Worm (Caenorhabditis elegans) whole organism, midembryonic: ENCODE measurements around the gene clec-126.

Experiments
- T22C8.4 ChIP-seq: fragments of 200-800 bp; sonication (Bioruptor generic); IDR thresholded peaks from 2 replicates; pipeline ENCODE4 v1.3.6; 2022; ENCODE audit warnings: missing genetic modification characterization, missing compliant biosample characterization
- cog-1 ChIP-seq: sonication (generic microtip); optimal IDR thresholded peaks from 2 replicates; lab custom pipeline; 2016; ENCODE audit warnings: missing genetic modification characterization, missing compliant biosample characterization
- flt-1 ChIP-seq: fragments of 200-800 bp; sonication (Bioruptor generic); IDR thresholded peaks from 2 replicates; pipeline ENCODE4 v1.3.6; 2022; ENCODE audit warnings: missing genetic modification characterization, missing compliant biosample characterization
- klf-2 ChIP-seq: fragments of 200-800 bp; sonication (Bioruptor generic); conservative IDR thresholded peaks from 2 replicates; pipeline ENCODE4 v1.3.6; 2022; ENCODE audit warnings: missing genetic modification reagents, missing genetic modification characterization, missing compliant biosample characterization
- med-1 ChIP-seq: sonication (generic microtip); optimal IDR thresholded peaks from 2 replicates; lab custom pipeline; 2017; ENCODE audit warnings: missing genetic modification characterization, mild to moderate bottlenecking, missing compliant biosample characterization, antibody characterized with exemption, missing genetic modification reagents; ENCODE audit not compliant: insufficient read depth
- ref-1 ChIP-seq: fragments of 200-800 bp; sonication (Bioruptor generic); conservative IDR thresholded peaks from 2 replicates; pipeline ENCODE4 v1.3.6; 2022; ENCODE audit warnings: missing genetic modification reagents, missing genetic modification characterization, missing compliant biosample characterization
- tab-1 ChIP-seq: fragments of 200-800 bp; sonication (Bioruptor generic); IDR thresholded peaks from 2 replicates; pipeline ENCODE4 v1.3.6; 2022; ENCODE audit warnings: missing genetic modification characterization, missing compliant biosample characterization
- ztf-23 ChIP-seq: fragments of 200-800 bp; sonication (Bioruptor generic); IDR thresholded peaks from 2 replicates; pipeline ENCODE4 v1.3.6; 2022; ENCODE audit warnings: missing genetic modification reagents, missing genetic modification characterization, missing compliant biosample characterization
- ztf-29 ChIP-seq: fragments of 200-800 bp; sonication (Bioruptor generic); IDR thresholded peaks from 2 replicates; pipeline ENCODE4 v1.3.6; 2022; ENCODE audit warnings: missing genetic modification reagents, missing genetic modification characterization, missing compliant biosample characterization

Gene clec-126

ce11 chrII:3567066-3567465 is 47.8 kb downstream of the clec-126 start:
- no peak for TF ChIP-seq tab-1 (GFP tag; lab: Robert Waterston, UW)
- TF ChIP-seq cog-1: no peak
- no peak for TF ChIP-seq T22C8.4 (GFP tag; lab: Robert Waterston, UW)
- no peak for TF ChIP-seq ref-1 (GFP tag; lab: Robert Waterston, UW)
- TF ChIP-seq ztf-23 (GFP tag; lab: Robert Waterston, UW): no peak
- no peak for TF ChIP-seq ztf-29 (GFP tag; lab: Robert Waterston, UW)
- TF ChIP-seq med-1: no peak
- no peak for TF ChIP-seq klf-2 (GFP tag; lab: Robert Waterston, UW)
- no peak for TF ChIP-seq flt-1 (GFP tag; lab: Robert Waterston, UW)

ce11 chrII:3567576-3567975 is 48.3 kb downstream of the clec-126 start:
- peak; percentile 91 for TF ChIP-seq flt-1 (GFP tag; lab: Robert Waterston, UW)
- TF ChIP-seq ztf-23 (GFP tag; lab: Robert Waterston, UW): peak; percentile 75; the same call in 1 of the 2 replicates
- TF ChIP-seq ref-1 (GFP tag; lab: Robert Waterston, UW): peak; percentile 70
- peak; percentile 80 for TF ChIP-seq ztf-29 (GFP tag; lab: Robert Waterston, UW)
- TF ChIP-seq T22C8.4 (GFP tag; lab: Robert Waterston, UW): peak; percentile 49; the same call in 1 of the 2 replicates
- peak; percentile 77 for TF ChIP-seq tab-1 (GFP tag; lab: Robert Waterston, UW)
- TF ChIP-seq klf-2 (GFP tag; lab: Robert Waterston, UW): peak; percentile 64; the same call in 1 of the 2 replicates

- TF ChIP-seq cog-1 (no peak), ztf-23 (GFP tag; lab: Robert Waterston, UW) (no peak), klf-2 (GFP tag; lab: Robert Waterston, UW) (no peak), ref-1 (GFP tag; lab: Robert Waterston, UW) (no peak), T22C8.4 (GFP tag; lab: Robert Waterston, UW) (no peak), ztf-29 (GFP tag; lab: Robert Waterston, UW) (no peak), med-1 (no peak), flt-1 (GFP tag; lab: Robert Waterston, UW) (no peak), tab-1 (GFP tag; lab: Robert Waterston, UW) (no peak)
Observed at ce11 chrII:3569118-3569517, 49.8 kb downstream of the clec-126 start, which contains the start of gene clec-127. Gene clec-127, minus strand, starts transcription at chrII:3569218.
